Worm (Caenorhabditis elegans): ENCODE measurements around the gene T25B9.9.

DNA sequence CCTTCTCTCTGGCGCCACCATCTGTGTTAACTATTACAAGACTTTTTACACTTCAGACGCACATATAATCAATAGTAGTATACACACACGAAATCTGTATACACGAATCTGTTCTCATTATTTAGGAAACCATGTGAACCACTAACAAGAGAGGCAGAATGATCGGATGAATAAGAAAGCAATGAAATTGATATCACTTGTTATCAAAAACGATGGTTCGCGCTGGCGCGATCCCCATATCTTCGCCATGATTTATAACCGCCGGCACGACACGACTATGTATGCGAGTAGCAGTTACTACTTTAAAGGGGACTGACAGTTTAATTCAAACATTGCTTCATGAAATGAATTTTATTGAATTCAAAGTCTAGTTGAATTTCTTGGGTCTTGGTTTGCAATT lies 11.9 kb downstream of the T25B9.9 start:
- no peak for TF ChIP-seq tbx-11 (GFP tag; IDR thresholded peaks at IDR 0.05)
- no peak for TF ChIP-seq ceh-13 (GFP tag; optimal IDR thresholded peaks at IDR 0.05)
- no peak for TF ChIP-seq ceh-36 (tag; optimal IDR thresholded peaks at IDR 0.05)
- no peak for TF ChIP-seq tra-4 (tag; optimal IDR thresholded peaks at IDR 0.05)
- TF ChIP-seq hmg-4 (GFP tag; optimal IDR thresholded peaks at IDR 0.05), result no peak
- TF ChIP-seq flt-1 (GFP tag; IDR thresholded peaks at IDR 0.05), result no peak
- TF ChIP-seq sea-1 (GFP tag; conservative IDR thresholded peaks at IDR 0.05), result no peak
- no peak for TF ChIP-seq ama-1 (optimal IDR thresholded peaks at IDR 0.05)
- no peak for TF ChIP-seq scrt-1 (GFP tag; IDR thresholded peaks at IDR 0.05)
- TF ChIP-seq aly-1 (tag; optimal IDR thresholded peaks at IDR 0.05), result no peak
